Fruit fly (Drosophila melanogaster): Measurements from ENCODE around the gene CG10654.

The CG10654 gene

DNA sequence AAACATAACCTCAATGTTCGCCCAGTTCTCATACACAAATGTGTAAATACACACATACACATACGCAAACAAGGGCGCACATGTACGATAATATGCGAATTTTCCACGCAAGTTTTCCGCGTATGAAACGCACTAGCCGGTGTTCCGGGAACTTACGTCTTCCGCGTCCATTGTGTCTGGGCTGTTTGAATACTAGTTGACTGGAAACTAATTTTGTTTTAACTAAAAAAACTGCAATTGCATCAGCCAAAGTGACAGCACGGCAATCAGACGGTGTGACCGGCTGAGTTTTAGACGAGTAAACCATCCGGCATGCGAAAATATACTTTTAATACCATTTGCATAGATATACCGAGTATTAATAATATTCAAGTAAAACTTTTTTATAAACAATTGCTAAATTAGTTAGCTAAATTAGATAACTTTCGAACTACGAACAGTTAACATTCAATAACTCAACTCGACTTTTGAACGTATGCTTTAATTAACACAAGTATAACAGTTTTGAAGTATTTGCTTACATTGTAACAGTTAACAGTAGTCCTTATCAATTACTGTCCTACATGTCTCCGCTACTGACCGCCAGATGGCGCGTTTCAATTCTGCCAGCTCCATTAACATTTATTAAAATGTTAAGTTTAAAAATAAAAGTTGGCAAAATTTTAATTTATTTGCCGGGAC lies 18.9 kb upstream of the CG10654 start, which contains the start of gene eIF2beta (continued):
- peak; percentile 14 for TF ChIP-seq CG15479 (GFP tag; optimal IDR thresholded peaks at IDR 0.05)
- TF ChIP-seq CG18011 (GFP tag; optimal IDR thresholded peaks at IDR 0.05), result no peak
- no peak for TF ChIP-seq grn (GFP tag; optimal IDR thresholded peaks at IDR 0.05)
- TF ChIP-seq CG9215 (GFP tag; IDR thresholded peaks at IDR 0.05), result no peak
- no peak for TF ChIP-seq sima (GFP tag; optimal IDR thresholded peaks at IDR 0.05)
- TF ChIP-seq Meics (GFP tag; optimal IDR thresholded peaks at IDR 0.05), result peak; percentile 64
- no peak for TF ChIP-seq Hr78 (GFP tag; optimal IDR thresholded peaks at IDR 0.05)
- TF ChIP-seq CG8388 (GFP tag; optimal IDR thresholded peaks at IDR 0.05), result no peak
- no peak for TF ChIP-seq klu (GFP tag; IDR thresholded peaks at IDR 0.05)
- TF ChIP-seq Med (GFP tag), result peak; percentile 92
- TF ChIP-seq CG30020 (tag; optimal IDR thresholded peaks at IDR 0.05), result peak; percentile 35
- TF ChIP-seq CG2889 (GFP tag; IDR thresholded peaks at IDR 0.05), result no peak
- TF ChIP-seq Nf-YC (tag; optimal IDR thresholded peaks at IDR 0.05), result peak; percentile 41
- no peak for TF ChIP-seq zf30C (GFP tag; optimal IDR thresholded peaks at IDR 0.05)
- no peak for TF ChIP-seq CG12104 (GFP tag; optimal IDR thresholded peaks at IDR 0.05)
- TF ChIP-seq Scr (GFP tag; IDR thresholded peaks at IDR 0.05; ENCODE audit: partially characterized antibody), result no peak
- TF ChIP-seq CG12219 (GFP tag; optimal IDR thresholded peaks at IDR 0.05), result peak; percentile 37
- no peak for TF ChIP-seq Hr3 (GFP tag; optimal IDR thresholded peaks at IDR 0.05)
- peak; percentile 18 for TF ChIP-seq CG15696 (tag; optimal IDR thresholded peaks at IDR 0.05)
- no peak for TF ChIP-seq Drgx (GFP tag; IDR thresholded peaks at IDR 0.05)
- TF ChIP-seq dan (GFP tag; IDR thresholded peaks at IDR 0.05), result no peak
- no peak for TF ChIP-seq sob (GFP tag; IDR thresholded peaks at IDR 0.05)
- TF ChIP-seq Hr39 (optimal IDR thresholded peaks at IDR 0.05), result no peak
- TF ChIP-seq sens (GFP tag), result peak; percentile 92
- peak; percentile 25; the same call in 1 of the 2 replicates for TF ChIP-seq Rfx (GFP tag; IDR thresholded peaks at IDR 0.05)
- peak in 1 of 2 experiments; percentile 38 for TF ChIP-seq Hr51 (GFP tag; optimal IDR thresholded peaks at IDR 0.05)
- no peak for TF ChIP-seq CG7357 (GFP tag; IDR thresholded peaks at IDR 0.05)
- 0 out of 3 replicates have a peak, but pooled peaks have one; percentile 39 for TF ChIP-seq gce (GFP tag; IDR thresholded peaks at IDR 0.05)
- no peak for TF ChIP-seq NC2α (GFP tag; optimal IDR thresholded peaks at IDR 0.05)
- peak; percentile 37 for TF ChIP-seq crc (GFP tag; optimal IDR thresholded peaks at IDR 0.05)
- TF ChIP-seq CrebB (tag; optimal IDR thresholded peaks at IDR 0.05), result peak; percentile 50
- TF ChIP-seq CG12236 (GFP tag; optimal IDR thresholded peaks at IDR 0.05), result no peak
- peak; percentile 56 for TF ChIP-seq Sox100B (GFP tag; optimal IDR thresholded peaks at IDR 0.05)
- TF ChIP-seq Fer1 (GFP tag; optimal IDR thresholded peaks at IDR 0.05), result peak; percentile 64
- no peak for TF ChIP-seq pho (GFP tag; optimal IDR thresholded peaks at IDR 0.05)
- no peak for TF ChIP-seq Hey (tag; optimal IDR thresholded peaks at IDR 0.05)
- TF ChIP-seq CG16815 (GFP tag; optimal IDR thresholded peaks at IDR 0.05), result no peak
- no peak for TF ChIP-seq al (GFP tag; IDR thresholded peaks at IDR 0.05)
- no peak for TF ChIP-seq CG30403 (GFP tag; optimal IDR thresholded peaks at IDR 0.05)
- no peak for TF ChIP-seq lmd (GFP tag; IDR thresholded peaks at IDR 0.05)
- peak; percentile 43 for TF ChIP-seq grau (tag; optimal IDR thresholded peaks at IDR 0.05)
- TF ChIP-seq CG11696 (GFP tag; IDR thresholded peaks at IDR 0.05), result no peak
- TF ChIP-seq CG2712 (tag; optimal IDR thresholded peaks at IDR 0.05), result peak; percentile 48
- peak; percentile 31 for TF ChIP-seq Sox102F (GFP tag; optimal IDR thresholded peaks at IDR 0.05)
- TF ChIP-seq chm (GFP tag; IDR thresholded peaks at IDR 0.05), result no peak; the same call in 1 of the 2 replicates
- TF ChIP-seq CG11560 (tag; IDR thresholded peaks at IDR 0.05), result no peak
- no peak for TF ChIP-seq p53 (GFP tag; optimal IDR thresholded peaks at IDR 0.05)
- peak; percentile 37 for TF ChIP-seq exex (tag; optimal IDR thresholded peaks at IDR 0.05)
- no peak for TF ChIP-seq prd (optimal IDR thresholded peaks at IDR 0.05)
- no peak for TF ChIP-seq prd (GFP tag; IDR thresholded peaks at IDR 0.05)
- TF ChIP-seq CG7963 (GFP tag; IDR thresholded peaks at IDR 0.05; ENCODE audit: partially characterized antibody), result no peak
